Worm (Caenorhabditis elegans): ENCODE data around the gene W05H9.4.

The W05H9.4 gene

ce11 chrX:6311391-6311790, 47.9 kb downstream of the W05H9.4 start, which contains the start of gene npr-38:
Gene npr-38, plus strand, starts transcription at chrX:6311691.
- no peak for TF ChIP-seq hlh-1 (tag; optimal IDR thresholded peaks at IDR 0.05)
- TF ChIP-seq elt-1 (tag; optimal IDR thresholded peaks at IDR 0.05; ENCODE audit: borderline replicate concordance, insufficient read depth): no peak
- no peak for TF ChIP-seq ceh-43 (GFP tag; optimal IDR thresholded peaks at IDR 0.05)
- no peak for TF ChIP-seq tbx-8 (GFP tag; optimal IDR thresholded peaks at IDR 0.05)
- TF ChIP-seq cnd-1 (tag; optimal IDR thresholded peaks at IDR 0.05): no peak
- no peak for TF ChIP-seq sptf-1 (tag; optimal IDR thresholded peaks at IDR 0.05)
- TF ChIP-seq mep-1 (tag; optimal IDR thresholded peaks at IDR 0.05): no peak
- no peak for TF ChIP-seq blmp-1 (tag; optimal IDR thresholded peaks at IDR 0.05)
- TF ChIP-seq unc-39 (tag; optimal IDR thresholded peaks at IDR 0.05): no peak
- no peak for TF ChIP-seq lsy-2 (tag; optimal IDR thresholded peaks at IDR 0.05)

Measured in whole organism, mixed stage, embryonic.